Fruit fly (Drosophila melanogaster) whole organism, embryonic: ENCODE measurements around the gene Pvr.

ENCODE experiments used
- Ada2b ChIP-seq: fragments of 200-800 bp; sonication (Bioruptor generic); IDR thresholded peaks from 2 replicates; pipeline ENCODE4 v1.3.6; 2022; ENCODE audit warnings: missing biosample characterization, missing genetic modification characterization
- Aef1 ChIP-seq: fragments of 200-800 bp; sonication (Bioruptor generic); IDR thresholded peaks from 3 replicates; pipeline ENCODE4 v1.3.6; 2022; ENCODE audit warnings: missing biosample characterization, missing genetic modification characterization
- BtbVII ChIP-seq: fragments of 200-800 bp; sonication (Bioruptor generic); optimal IDR thresholded peaks from 3 replicates; lab custom pipeline; 2017; ENCODE audit warnings: missing biosample characterization, mild to moderate bottlenecking, missing genetic modification characterization
- CG10147 ChIP-seq: fragments of 200-800 bp; sonication (Bioruptor generic); optimal IDR thresholded peaks from 2 replicates; lab custom pipeline; 2019; ENCODE audit warnings: missing biosample characterization, mild to moderate bottlenecking, missing genetic modification characterization, moderate library complexity
- CG10366 ChIP-seq: fragments of 200-800 bp; sonication (Bioruptor generic); IDR thresholded peaks from 2 replicates; pipeline ENCODE4 v1.3.6; 2022; ENCODE audit warnings: missing biosample characterization, missing genetic modification characterization
- CG10543 ChIP-seq: fragments of 200-800 bp; sonication (Bioruptor generic); optimal IDR thresholded peaks from 3 replicates; lab custom pipeline; 2017; ENCODE audit warnings: missing biosample characterization, mild to moderate bottlenecking, missing genetic modification characterization, moderate library complexity
- CG10654 ChIP-seq: fragments of 200-800 bp; sonication (Bioruptor generic); optimal IDR thresholded peaks from 2 replicates; lab custom pipeline; 2016; ENCODE audit warnings: missing biosample characterization, missing genetic modification characterization
- CG12236 ChIP-seq: fragments of 200-800 bp; sonication (Bioruptor generic); optimal IDR thresholded peaks from 2 replicates; lab custom pipeline; 2016; ENCODE audit warnings: missing biosample characterization, missing genetic modification characterization
- CG16779 ChIP-seq: fragments of 200-800 bp; sonication (Bioruptor generic); IDR thresholded peaks from 2 replicates; pipeline ENCODE4 v1.3.6; 2022; ENCODE audit warnings: missing biosample characterization, missing genetic modification characterization
- CG17328 ChIP-seq: fragments of 200-800 bp; sonication (Bioruptor generic); IDR thresholded peaks from 2 replicates; pipeline ENCODE4 v1.3.6; 2022; ENCODE audit warnings: missing biosample characterization, missing genetic modification characterization
- CG17612 ChIP-seq: fragments of 200-800 bp; sonication (Bioruptor generic); IDR thresholded peaks from 2 replicates; pipeline ENCODE4 v1.3.6; 2022; ENCODE audit warnings: missing biosample characterization, missing genetic modification characterization
- CG2116 ChIP-seq: fragments of 200-800 bp; sonication (Bioruptor generic); optimal IDR thresholded peaks from 3 replicates; lab custom pipeline; 2018; ENCODE audit warnings: missing biosample characterization, mild to moderate bottlenecking, missing genetic modification characterization
- CG2202 ChIP-seq: fragments of 200-800 bp; sonication (Bioruptor generic); optimal IDR thresholded peaks from 2 replicates; lab custom pipeline; 2018; ENCODE audit warnings: missing biosample characterization, mild to moderate bottlenecking, missing genetic modification characterization
- CG3065 ChIP-seq: fragments of 200-800 bp; sonication (Bioruptor generic); optimal IDR thresholded peaks from 2 replicates; lab custom pipeline; 2016; ENCODE audit warnings: missing biosample characterization, missing genetic modification characterization
- CG32532 ChIP-seq: fragments of 200-800 bp; sonication (Bioruptor generic); IDR thresholded peaks from 2 replicates; pipeline ENCODE4 v1.3.6; 2022; ENCODE audit warnings: missing biosample characterization, missing genetic modification characterization
- CG33213 ChIP-seq: fragments of 200-800 bp; sonication (Bioruptor generic); optimal IDR thresholded peaks from 3 replicates; lab custom pipeline; 2016; ENCODE audit warnings: missing biosample characterization, missing genetic modification characterization
- CG3726 ChIP-seq: fragments of 200-800 bp; sonication (Bioruptor generic); IDR thresholded peaks from 3 replicates; pipeline ENCODE4, ENCODE4 v1.3.6; 2022; ENCODE audit warnings: missing biosample characterization, missing genetic modification characterization
- CG4424 ChIP-seq: fragments of 200-800 bp; sonication (Bioruptor generic); optimal IDR thresholded peaks from 3 replicates; lab custom pipeline; 2016; ENCODE audit warnings: missing biosample characterization, missing genetic modification characterization
- CG5245 ChIP-seq: fragments of 200-800 bp; sonication (Bioruptor generic); optimal IDR thresholded peaks from 3 replicates; lab custom pipeline; 2016; ENCODE audit warnings: missing biosample characterization, missing genetic modification characterization
- CG6254 ChIP-seq: fragments of 200-800 bp; sonication (Bioruptor generic); optimal IDR thresholded peaks from 3 replicates; lab custom pipeline; 2017; ENCODE audit warnings: mild to moderate bottlenecking, missing biosample characterization, missing genetic modification reagents, missing genetic modification characterization
- CG6683 ChIP-seq: fragments of 200-800 bp; sonication (Bioruptor generic); optimal IDR thresholded peaks from 2 replicates; lab custom pipeline; 2017; ENCODE audit warnings: missing biosample characterization, mild to moderate bottlenecking, missing genetic modification characterization, missing genetic modification reagents
- CG9437 ChIP-seq: fragments of 200-800 bp; sonication (Bioruptor generic); optimal IDR thresholded peaks from 2 replicates; lab custom pipeline; 2018; ENCODE audit warnings: missing biosample characterization, mild to moderate bottlenecking, missing genetic modification characterization
- CG9727 ChIP-seq: fragments of 200-800 bp; sonication (Bioruptor generic); optimal IDR thresholded peaks from 3 replicates; lab custom pipeline; 2017; ENCODE audit warnings: missing biosample characterization, mild to moderate bottlenecking, missing genetic modification characterization
- CG9817 ChIP-seq: fragments of 200-800 bp; sonication (Bioruptor generic); optimal IDR thresholded peaks from 2 replicates; lab custom pipeline; 2018; ENCODE audit warnings: missing biosample characterization, mild to moderate bottlenecking, missing genetic modification characterization, moderate library complexity
- D ChIP-seq, 2 experiments: fragments of 200-800 bp in 1 of 2; fragments of >200 bp in 1 of 2; sonication (Bioruptor generic) in 1 of 2; optimal IDR thresholded peaks; 2 replicates in 1 of 2; 3 replicates in 1 of 2; lab custom pipeline; 2017; ENCODE audit warnings: mild to moderate bottlenecking in 1 of 2, missing biosample characterization in 1 of 2, missing genetic modification characterization in 1 of 2, missing genetic modification reagents in 1 of 2
- Dll ChIP-seq: fragments of 200-800 bp; sonication (Bioruptor generic); IDR thresholded peaks from 4 replicates; pipeline ENCODE4 v1.3.6; 2022; ENCODE audit warnings: missing biosample characterization, missing genetic modification characterization; ENCODE audit not compliant: partially characterized antibody
- E2f1 ChIP-seq: fragments of 200-800 bp; sonication (Bioruptor generic); IDR thresholded peaks from 2 replicates; pipeline ENCODE4 v1.3.6; 2022; ENCODE audit warnings: missing biosample characterization, missing genetic modification characterization
- E2f2 ChIP-seq: fragments of 200-800 bp; sonication (Bioruptor generic); IDR thresholded peaks from 2 replicates; pipeline ENCODE4 v1.3.6; 2022; ENCODE audit warnings: missing biosample characterization, missing genetic modification characterization
- H2.0 ChIP-seq: fragments of 200-800 bp; sonication (Bioruptor generic); IDR thresholded peaks from 2 replicates; pipeline ENCODE4 v1.3.6; 2022; ENCODE audit warnings: missing biosample characterization, missing genetic modification characterization
- Hmr ChIP-seq: fragments of 200-800 bp; sonication (Bioruptor generic); optimal IDR thresholded peaks from 3 replicates; lab custom pipeline; 2017; ENCODE audit warnings: mild to moderate bottlenecking, missing biosample characterization, missing genetic modification reagents, missing genetic modification characterization
- Oli ChIP-seq: fragments of 200-800 bp; sonication (Bioruptor generic); optimal IDR thresholded peaks from 2 replicates; lab custom pipeline; 2018; ENCODE audit warnings: missing biosample characterization, mild to moderate bottlenecking, missing genetic modification characterization, moderate library complexity
- Taf1 ChIP-seq: fragments of 200-800 bp; sonication (Bioruptor generic); IDR thresholded peaks from 2 replicates; pipeline ENCODE4 v1.3.6; 2022; ENCODE audit warnings: missing biosample characterization, missing genetic modification characterization
- abd-A ChIP-seq: fragments of 200-800 bp; sonication (Bioruptor generic); optimal IDR thresholded peaks from 3 replicates; lab custom pipeline; 2019; ENCODE audit warnings: missing biosample characterization, mild to moderate bottlenecking, missing genetic modification characterization, moderate library complexity
- ac ChIP-seq: fragments of 200-800 bp; sonication (Bioruptor generic); optimal IDR thresholded peaks from 3 replicates; lab custom pipeline; 2017; ENCODE audit warnings: missing biosample characterization, mild to moderate bottlenecking, missing genetic modification characterization
- amos ChIP-seq: fragments of 200-800 bp; sonication (Bioruptor generic); IDR thresholded peaks from 2 replicates; pipeline ENCODE4 v1.3.6; 2022; ENCODE audit warnings: missing biosample characterization, missing genetic modification characterization; ENCODE audit not compliant: partially characterized antibody
- bbx ChIP-seq: fragments of 200-800 bp; sonication (Bioruptor generic); IDR thresholded peaks from 2 replicates; pipeline ENCODE4 v1.3.6; 2022; ENCODE audit warnings: missing biosample characterization, missing genetic modification characterization; ENCODE audit not compliant: partially characterized antibody
- croc ChIP-seq: fragments of 200-800 bp; sonication (Bioruptor generic); conservative IDR thresholded peaks from 3 replicates; pipeline ENCODE4 v1.3.6; 2022; ENCODE audit warnings: missing biosample characterization, missing genetic modification characterization
- cwo ChIP-seq: fragments of 200-800 bp; sonication (Bioruptor generic); optimal IDR thresholded peaks from 3 replicates; lab custom pipeline; 2017; ENCODE audit warnings: missing biosample characterization, missing genetic modification characterization, mild to moderate bottlenecking, moderate library complexity, missing genetic modification reagents
- emc ChIP-seq: fragments of 200-800 bp; sonication (Bioruptor generic); optimal IDR thresholded peaks from 2 replicates; lab custom pipeline; 2016; ENCODE audit warnings: missing biosample characterization, missing genetic modification characterization
- ems ChIP-seq: fragments of 200-800 bp; sonication (Bioruptor generic); optimal IDR thresholded peaks from 3 replicates; lab custom pipeline; 2016; ENCODE audit warnings: missing biosample characterization, missing genetic modification characterization
- p53 ChIP-seq: fragments of 200-800 bp; sonication (Bioruptor generic); optimal IDR thresholded peaks from 2 replicates; lab custom pipeline; 2016; ENCODE audit warnings: missing biosample characterization, missing genetic modification characterization
- pfk ChIP-seq: fragments of 200-800 bp; sonication (Bioruptor generic); optimal IDR thresholded peaks from 2 replicates; lab custom pipeline; 2018; ENCODE audit warnings: missing biosample characterization, mild to moderate bottlenecking, missing genetic modification characterization, moderate library complexity
- ranshi ChIP-seq: fragments of 200-800 bp; sonication (Bioruptor generic); IDR thresholded peaks from 2 replicates; pipeline ENCODE4 v1.3.6; 2022; ENCODE audit warnings: missing biosample characterization, missing genetic modification characterization
- sc ChIP-seq, 3 experiments: fragments of >200 bp in 2 of 3; fragments of 200-800 bp in 1 of 3; sonication (Bioruptor generic) in 1 of 3; optimal IDR thresholded peaks; 2 replicates in 2 of 3; 3 replicates in 1 of 3; lab custom pipeline; 2017; ENCODE audit warnings: mild to moderate bottlenecking in 1 of 3, missing biosample characterization in 1 of 3, missing genetic modification characterization in 1 of 3, missing genetic modification reagents in 1 of 3
- slou ChIP-seq: fragments of 200-800 bp; sonication (Bioruptor generic); optimal IDR thresholded peaks from 3 replicates; lab custom pipeline; 2016; ENCODE audit warnings: missing biosample characterization, missing genetic modification characterization
- tna ChIP-seq: fragments of 200-800 bp; sonication (Bioruptor generic); IDR thresholded peaks from 2 replicates; pipeline ENCODE4 v1.3.6; 2022; ENCODE audit warnings: missing biosample characterization, missing genetic modification characterization; ENCODE audit not compliant: partially characterized antibody
- trem ChIP-seq: fragments of 200-800 bp; optimal IDR thresholded peaks from 3 replicates; lab custom pipeline; 2019; ENCODE audit warnings: missing biosample characterization, mild to moderate bottlenecking, missing genetic modification characterization, moderate library complexity
- tx ChIP-seq: fragments of 200-800 bp; sonication (Bioruptor generic); optimal IDR thresholded peaks from 2 replicates; lab custom pipeline; 2016; ENCODE audit warnings: missing biosample characterization, missing genetic modification characterization

Pvr gene

DNA sequence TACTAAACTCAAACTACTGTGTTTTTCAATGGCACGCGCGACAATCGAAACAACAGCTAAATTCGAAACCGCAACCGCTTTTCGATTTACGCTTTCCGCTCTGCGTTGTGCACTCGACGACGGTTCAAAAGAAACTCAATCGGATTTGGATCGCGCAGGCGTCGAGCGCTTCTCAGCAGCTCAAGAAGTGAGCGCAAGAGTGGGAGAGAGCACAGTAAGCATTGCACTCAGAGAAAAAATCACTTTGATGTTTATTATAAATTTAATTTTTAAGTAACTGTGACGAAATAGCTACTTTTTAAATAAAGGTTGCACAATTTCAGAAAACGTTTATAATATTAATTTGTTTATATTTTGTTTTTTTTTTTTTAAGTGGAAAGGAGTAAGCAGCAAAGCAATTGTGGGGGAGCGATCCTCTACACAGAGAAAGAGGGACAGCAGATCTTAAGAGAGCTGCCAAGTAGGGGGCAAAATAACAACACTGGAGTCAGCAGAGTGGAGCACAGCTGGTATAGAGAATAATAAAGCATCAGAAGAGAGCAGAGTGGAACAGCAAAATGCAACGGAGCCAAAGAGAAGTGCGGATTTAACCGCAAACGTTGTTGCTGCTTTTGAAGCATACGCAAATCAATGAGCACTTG, 38.0 kb upstream of the Pvr start (continued):
- TF ChIP-seq CG33213 (GFP tag; lab: Kevin White, UChicago): peak; percentile 89
- TF ChIP-seq Hmr: peak; percentile 96
- no peak; the same call in 1 of the 2 replicates for TF ChIP-seq tna (GFP tag; lab: Robert Waterston, UW)
- peak; percentile 94 for TF ChIP-seq trem (tag; lab: Kevin White, UChicago)
- peak; percentile 97 for TF ChIP-seq CG10654 (GFP tag; lab: Kevin White, UChicago)
- TF ChIP-seq CG32532: peak; percentile 97
- peak; percentile 97 for TF ChIP-seq BtbVII
- TF ChIP-seq bbx: peak; percentile 57; the same call in 1 of the 2 replicates
- 0 out of 4 replicates have a peak, but pooled peaks have one; percentile 15 for TF ChIP-seq Dll (GFP tag; lab: Robert Waterston, UW)
- TF ChIP-seq CG10366 (GFP tag; lab: Robert Waterston, UW): peak; percentile 98
- no peak for TF ChIP-seq sc (optimal IDR thresholded peaks at IDR 0.05; lab: Kevin White, UChicago)
- TF ChIP-seq sc (GFP tag; optimal IDR thresholded peaks at IDR 0.05; lab: Kevin White, UChicago): peak; percentile 98
- peak; percentile 67 for TF ChIP-seq CG10543 (GFP tag; lab: Kevin White, UChicago)
- TF ChIP-seq E2f1 (GFP tag; lab: Robert Waterston, UW): peak; percentile 99
- peak; percentile 94 for TF ChIP-seq slou (GFP tag; lab: Kevin White, UChicago)
- peak; percentile 98 for TF ChIP-seq CG2202 (tag; lab: Kevin White, UChicago)
- TF ChIP-seq emc (GFP tag; lab: Kevin White, UChicago): peak; percentile 63
- peak; percentile 85 for TF ChIP-seq CG12236
- peak; percentile 95 for TF ChIP-seq Aef1 (GFP tag; lab: Robert Waterston, UW)
- TF ChIP-seq tx (GFP tag; lab: Kevin White, UChicago): peak; percentile 79
- TF ChIP-seq CG3065 (GFP tag; lab: Kevin White, UChicago): peak; percentile 95
- TF ChIP-seq pfk (GFP tag; lab: Kevin White, UChicago): peak; percentile 43
- TF ChIP-seq CG9727 (GFP tag; lab: Kevin White, UChicago): peak; percentile 99
- peak; percentile 99 for TF ChIP-seq croc (GFP tag; lab: Robert Waterston, UW)
- TF ChIP-seq CG17328 (GFP tag; lab: Robert Waterston, UW): peak; percentile 100
- peak; percentile 96 for TF ChIP-seq CG6254 (GFP tag; lab: Kevin White, UChicago)
- peak; percentile 98 for TF ChIP-seq Oli (tag; lab: Kevin White, UChicago)
- peak; percentile 97 for TF ChIP-seq CG5245 (GFP tag; lab: Kevin White, UChicago)
- TF ChIP-seq CG9437 (GFP tag; lab: Kevin White, UChicago): peak; percentile 93
- TF ChIP-seq E2f2 (GFP tag; lab: Robert Waterston, UW): peak; percentile 89
- TF ChIP-seq amos (GFP tag; lab: Robert Waterston, UW): peak; percentile 28; the same call in 1 of the 2 replicates
- TF ChIP-seq cwo (GFP tag; lab: Kevin White, UChicago): peak; percentile 93
- peak; percentile 92 for TF ChIP-seq Taf1
- peak; percentile 96 for TF ChIP-seq CG10147 (GFP tag; lab: Kevin White, UChicago)
- peak; percentile 99 for TF ChIP-seq CG4424 (GFP tag; lab: Kevin White, UChicago)
- TF ChIP-seq ems (GFP tag; lab: Kevin White, UChicago): peak; percentile 96
- no peak for TF ChIP-seq D (optimal IDR thresholded peaks at IDR 0.05; lab: Kevin White, UChicago)
- TF ChIP-seq D (GFP tag; optimal IDR thresholded peaks at IDR 0.05; lab: Kevin White, UChicago): peak; percentile 98
- TF ChIP-seq CG17612 (GFP tag; lab: Robert Waterston, UW): peak; percentile 93
- no peak for TF ChIP-seq p53 (GFP tag; lab: Kevin White, UChicago)
- TF ChIP-seq CG3726: peak; percentile 98
- peak; percentile 93 for TF ChIP-seq CG16779
- TF ChIP-seq ranshi (GFP tag; lab: Robert Waterston, UW): peak; percentile 98
- TF ChIP-seq ac: peak; percentile 97
- peak; percentile 94 for TF ChIP-seq CG6683
- TF ChIP-seq CG9817 (tag; lab: Kevin White, UChicago): peak; percentile 93
- TF ChIP-seq Ada2b (GFP tag; lab: Robert Waterston, UW): peak; percentile 98
- peak; percentile 89 for TF ChIP-seq CG2116 (GFP tag; lab: Kevin White, UChicago)
- TF ChIP-seq H2.0 (GFP tag; lab: Robert Waterston, UW): peak; percentile 98
- peak; percentile 69 for TF ChIP-seq abd-A (tag; lab: Kevin White, UChicago)
